Fruit fly (Drosophila melanogaster): ENCODE measurements around the gene CG14015.

- no peak for TF ChIP-seq CG8478 (optimal IDR thresholded peaks at IDR 0.05)
- TF ChIP-seq CTCF (optimal IDR thresholded peaks at IDR 0.05), result no peak
These were observed 12.3 kb downstream of the CG14015 start, which contains the start of gene Cox11 for dm6 chr2L:5526738-5527137.
